Fruit fly (Drosophila melanogaster) whole organism, wandering third instar larva: ENCODE measurements around the gene CG15525.

Experiments
- Abd-B ChIP-seq: fragments of >200 bp; optimal IDR thresholded peaks from 2 replicates; lab custom pipeline; 2017; ENCODE audit warnings: missing biosample characterization, missing genetic modification characterization
- CG32264 ChIP-seq: fragments of 200-800 bp; sonication (Bioruptor generic); optimal IDR thresholded peaks from 2 replicates; lab custom pipeline; 2016; ENCODE audit warnings: missing biosample characterization, missing genetic modification characterization
- Dfd ChIP-seq: fragments of >200 bp; optimal IDR thresholded peaks from 2 replicates; lab custom pipeline; 2017; ENCODE audit warnings: missing biosample characterization, missing genetic modification characterization
- HLH106 ChIP-seq: fragments of 200-800 bp; optimal IDR thresholded peaks from 3 replicates; lab custom pipeline; 2019; ENCODE audit warnings: missing biosample characterization, mild to moderate bottlenecking, missing genetic modification characterization, moderate library complexity
- Hnf4 ChIP-seq: fragments of 200-800 bp; sonication (Bioruptor generic); optimal IDR thresholded peaks from 2 replicates; lab custom pipeline; 2016; ENCODE audit warnings: missing biosample characterization, mild to moderate bottlenecking, missing genetic modification characterization
- Jra ChIP-seq: sonication (Bioruptor generic); optimal IDR thresholded peaks from 2 replicates; lab custom pipeline; 2016; ENCODE audit warnings: missing biosample characterization, missing genetic modification characterization
- Mio ChIP-seq: sonication (Bioruptor generic); optimal IDR thresholded peaks from 2 replicates; lab custom pipeline; 2016; ENCODE audit warnings: missing biosample characterization, missing genetic modification characterization
- Myc ChIP-seq: fragments of >200 bp; optimal IDR thresholded peaks from 2 replicates; lab custom pipeline; 2017
- OdsH ChIP-seq: fragments of 200-800 bp; sonication (Bioruptor generic); optimal IDR thresholded peaks from 2 replicates; lab custom pipeline; 2016; ENCODE audit warnings: missing biosample characterization, mild to moderate bottlenecking, missing genetic modification characterization
- Rel ChIP-seq, 2 experiments: fragments of 200-800 bp; sonication (Bioruptor generic) in 1 of 2; optimal IDR thresholded peaks; 2 replicates in 1 of 2; 3 replicates in 1 of 2; lab custom pipeline; 2016 to 2019; ENCODE audit warnings: mild to moderate bottlenecking in 2 of 2, missing biosample characterization in 2 of 2, missing genetic modification characterization in 2 of 2, moderate library complexity in 1 of 2
- Vsx2 ChIP-seq: fragments of 200-300, 225-300 bp; sonication (Bioruptor generic); optimal IDR thresholded peaks from 2 replicates; lab custom pipeline; 2018; ENCODE audit warnings: missing biosample characterization, missing genetic modification characterization; ENCODE audit not compliant: partially characterized antibody
- br ChIP-seq: fragments of 200-800 bp; sonication (Bioruptor generic); optimal IDR thresholded peaks from 2 replicates; lab custom pipeline; 2016; ENCODE audit warnings: missing biosample characterization, missing genetic modification characterization
- dl ChIP-seq, 2 experiments: fragments of 175-275, 200-275 bp in 1 of 2; fragments of 200-275 bp in 1 of 2; sonication (Bioruptor generic); optimal IDR thresholded peaks; lab custom pipeline; 2018; ENCODE audit warnings: mild to moderate bottlenecking in 2 of 2, missing biosample characterization in 2 of 2, missing genetic modification characterization in 2 of 2, moderate library complexity in 2 of 2; ENCODE audit not compliant: partially characterized antibody in 2 of 2, insufficient read depth in 1 of 2
- dmrt93B ChIP-seq: fragments of 200-800 bp; sonication (Bioruptor generic); optimal IDR thresholded peaks from 2 replicates; lab custom pipeline; 2018; ENCODE audit warnings: missing biosample characterization, mild to moderate bottlenecking, missing genetic modification characterization
- dsf ChIP-seq: sonication (Bioruptor generic); optimal IDR thresholded peaks from 2 replicates; lab custom pipeline; 2016; ENCODE audit warnings: missing biosample characterization, missing genetic modification characterization, borderline replicate concordance
- foxo ChIP-seq, 2 experiments: fragments of 200-800 bp; sonication (Bioruptor generic); optimal IDR thresholded peaks; 2 replicates in 1 of 2; 3 replicates in 1 of 2; lab custom pipeline; 2016 to 2017; ENCODE audit warnings: missing biosample characterization in 2 of 2, missing genetic modification characterization in 2 of 2
- fru ChIP-seq: fragments of 200-800 bp; sonication (Bioruptor generic); optimal IDR thresholded peaks from 3 replicates; lab custom pipeline; 2016; ENCODE audit warnings: missing biosample characterization, mild to moderate bottlenecking, missing genetic modification characterization
- h ChIP-seq: fragments of 200-800 bp; sonication (Bioruptor generic); optimal IDR thresholded peaks from 3 replicates; lab custom pipeline; 2016; ENCODE audit warnings: missing biosample characterization, mild to moderate bottlenecking, missing genetic modification characterization
- lola ChIP-seq: fragments of >200 bp; optimal IDR thresholded peaks from 2 replicates; lab custom pipeline; 2017; ENCODE audit warnings: missing biosample characterization, missing genetic modification characterization
- sage ChIP-seq: fragments of 200-800 bp; sonication (Bioruptor generic); optimal IDR thresholded peaks from 2 replicates; lab custom pipeline; 2016; ENCODE audit warnings: missing biosample characterization, mild to moderate bottlenecking, missing genetic modification characterization
- woc ChIP-seq: sonication (Bioruptor generic); optimal IDR thresholded peaks from 2 replicates; lab custom pipeline; 2016; ENCODE audit warnings: missing biosample characterization, mild to moderate bottlenecking, missing genetic modification characterization

CG15525 gene

DNA sequence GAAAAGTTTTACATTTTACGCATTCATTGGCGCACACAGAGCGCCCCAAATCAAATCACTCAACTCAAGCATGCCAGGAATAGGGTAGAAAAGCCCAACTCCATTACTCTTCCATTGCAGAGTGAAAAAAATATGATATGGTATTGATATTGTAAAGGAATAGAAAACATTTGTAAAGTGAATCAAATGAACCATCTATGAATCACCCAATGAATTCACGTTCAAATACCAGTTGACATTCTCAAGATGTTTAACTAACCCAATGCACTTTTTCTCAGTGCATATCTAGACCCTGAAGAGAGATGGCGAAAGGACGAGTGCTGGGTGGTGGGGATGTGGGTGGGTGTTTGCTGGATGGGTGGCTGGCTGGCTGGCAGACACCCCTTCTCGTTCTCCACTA is 18.9 kb downstream of the CG15525 start (continued):
- TF ChIP-seq dmrt93B (no peak), h (GFP tag; lab: Kevin White, UChicago) (peak; percentile 46), OdsH (GFP tag; lab: Kevin White, UChicago) (peak; percentile 24), HLH106 (tag; lab: Kevin White, UChicago) (peak; percentile 49), lola (no peak), sage (no peak)

DNA sequence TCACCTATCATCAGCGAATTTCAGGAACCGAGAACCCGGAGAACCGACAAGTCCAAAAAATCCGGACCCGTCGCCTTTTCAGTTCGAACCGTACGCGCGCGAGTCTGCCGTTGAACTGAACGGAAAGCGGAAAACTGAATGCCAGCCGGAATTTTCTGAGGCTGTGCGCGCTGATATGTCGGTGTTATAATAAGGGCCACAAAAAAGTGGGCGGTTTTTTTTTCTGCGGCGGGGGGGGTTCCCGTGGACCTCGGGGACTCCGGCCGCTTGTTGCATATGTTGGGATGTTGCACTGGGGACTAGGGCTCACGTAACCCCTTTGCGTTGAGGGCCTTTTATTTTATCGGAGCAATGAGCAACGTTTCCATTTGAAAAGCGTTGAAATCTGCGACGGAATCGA is 28.1 kb downstream of the CG15525 start, which contains the start of gene TkR99D:
Gene TkR99D, minus strand, starts transcription at position 101 of the 400 bp plus-strand sequence.
- TF ChIP-seq OdsH (GFP tag; lab: Kevin White, UChicago), result no peak
- TF ChIP-seq woc (GFP tag; lab: Kevin White, UChicago), result no peak
- no peak for TF ChIP-seq Hnf4

DNA sequence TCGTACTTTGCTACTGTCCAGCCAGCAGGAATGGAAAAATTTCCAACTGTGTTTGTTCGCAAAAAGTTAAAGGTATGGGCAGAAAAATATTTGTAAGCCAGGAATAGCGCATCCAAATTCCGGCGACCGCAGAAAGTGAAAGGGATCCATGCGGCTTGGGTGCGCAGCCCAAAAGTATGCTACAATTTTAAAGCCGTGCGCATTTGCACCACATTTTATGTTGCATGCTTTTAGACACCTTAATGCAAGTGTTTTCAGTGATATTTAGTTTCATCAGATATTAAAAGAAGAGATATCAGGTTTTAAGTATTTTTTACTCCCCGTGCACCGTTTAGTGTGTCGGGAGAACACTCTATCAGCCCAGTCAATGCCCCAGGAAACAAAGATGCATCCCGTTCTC is 34.4 kb downstream of the CG15525 start:
- no peak for TF ChIP-seq Jra (GFP tag; lab: Kevin White, UChicago)
- TF ChIP-seq lola, result no peak
- TF ChIP-seq h (GFP tag; lab: Kevin White, UChicago), result no peak
- no peak for TF ChIP-seq woc (GFP tag; lab: Kevin White, UChicago)
- TF ChIP-seq br (GFP tag; lab: Kevin White, UChicago), result no peak
- TF ChIP-seq Myc (lab: Kevin White, UChicago), result no peak
- TF ChIP-seq foxo (GFP tag; optimal IDR thresholded peaks at IDR 0.05; lab: Kevin White, UChicago), result no peak
- TF ChIP-seq Vsx2, result no peak
- TF ChIP-seq dsf (GFP tag; lab: Kevin White, UChicago), result no peak
- no peak for TF ChIP-seq Abd-B
- no peak for TF ChIP-seq fru (GFP tag; lab: Kevin White, UChicago)
- TF ChIP-seq OdsH (GFP tag; lab: Kevin White, UChicago), result no peak
- TF ChIP-seq, all 38 proteins: peak for 0

DNA sequence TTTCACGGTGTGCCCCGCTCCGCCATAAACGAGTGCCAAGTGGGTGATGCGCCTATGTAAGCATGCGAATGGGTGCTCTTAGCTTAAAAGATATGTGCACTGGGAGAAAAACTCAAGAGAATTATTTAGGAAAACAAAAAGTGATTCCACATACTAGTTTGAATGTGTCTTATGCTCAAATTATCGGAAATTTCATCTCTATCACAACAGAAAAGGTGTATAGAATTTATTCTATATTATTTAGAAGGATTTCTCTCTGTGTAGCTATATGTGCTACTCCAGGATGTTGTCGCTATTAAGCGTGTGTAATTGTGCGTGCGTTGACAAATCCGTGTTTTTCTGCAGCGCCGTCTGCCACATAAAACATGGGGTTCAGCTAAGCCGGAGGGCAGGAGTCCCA is 38.1 kb downstream of the CG15525 start:
- TF ChIP-seq dl (GFP tag; optimal IDR thresholded peaks at IDR 0.05; lab: Kevin White, UChicago; ENCODE audit: insufficient read depth in 1 of 2, partially characterized antibody in 2 of 2) (no peak), CG32264 (GFP tag; lab: Kevin White, UChicago) (no peak), Rel (GFP tag; optimal IDR thresholded peaks at IDR 0.05; lab: Kevin White, UChicago) (no peak), Rel (tag; optimal IDR thresholded peaks at IDR 0.05; lab: Kevin White, UChicago) (no peak), Dfd (GFP tag; lab: Kevin White, UChicago) (no peak), Mio (GFP tag; lab: Kevin White, UChicago) (no peak)
